Worm (Caenorhabditis elegans) whole organism, early embryonic: ENCODE results near the gene cyb-1.

ENCODE experiments used
- B0310.2 ChIP-seq: sonication (generic microtip); optimal IDR thresholded peaks from 2 replicates; lab custom pipeline; 2016; ENCODE audit warnings: mild to moderate bottlenecking, missing genetic modification characterization, missing compliant biosample characterization
- aly-1 ChIP-seq: sonication (generic microtip); optimal IDR thresholded peaks from 2 replicates; lab custom pipeline; 2016; ENCODE audit warnings: missing genetic modification characterization, missing compliant biosample characterization
- ama-1 ChIP-seq: fragments of 150-350 bp; optimal IDR thresholded peaks from 2 replicates; lab custom pipeline; 2014
- ceh-13 ChIP-seq: fragments of 200-800 bp; sonication (Bioruptor generic); optimal IDR thresholded peaks from 2 replicates; lab custom pipeline; 2018; ENCODE audit warnings: mild to moderate bottlenecking, missing genetic modification characterization, missing compliant biosample characterization
- ceh-36 ChIP-seq: sonication (generic microtip); optimal IDR thresholded peaks from 2 replicates; lab custom pipeline; 2016; ENCODE audit warnings: missing genetic modification characterization, inconsistent platforms, missing compliant biosample characterization
- flt-1 ChIP-seq: fragments of 200-800 bp; sonication (Bioruptor generic); IDR thresholded peaks from 2 replicates; pipeline ENCODE4 v1.3.6; 2022; ENCODE audit warnings: missing genetic modification characterization, missing compliant biosample characterization
- hmbx-1 ChIP-seq: sonication (generic microtip); optimal IDR thresholded peaks from 2 replicates; lab custom pipeline; 2016; ENCODE audit warnings: mild to moderate bottlenecking, missing genetic modification characterization, missing compliant biosample characterization
- hmg-4 ChIP-seq: fragments of 200-800 bp; sonication (Bioruptor generic); optimal IDR thresholded peaks from 2 replicates; lab custom pipeline; 2018; ENCODE audit warnings: mild to moderate bottlenecking, missing genetic modification characterization, missing compliant biosample characterization
- hnd-1 ChIP-seq: sonication (generic microtip); optimal IDR thresholded peaks from 2 replicates; lab custom pipeline; 2016; ENCODE audit warnings: missing genetic modification characterization, missing compliant biosample characterization
- sea-1 ChIP-seq: fragments of 200-800 bp; sonication (Bioruptor generic); conservative IDR thresholded peaks from 2 replicates; pipeline ENCODE4 v1.3.6; 2022; ENCODE audit warnings: missing genetic modification characterization, missing compliant biosample characterization
- tbx-11 ChIP-seq: fragments of 200-800 bp; sonication (Bioruptor generic); IDR thresholded peaks from 2 replicates; pipeline ENCODE4 v1.3.6; 2022; ENCODE audit warnings: missing genetic modification characterization, missing compliant biosample characterization
- tbx-37 ChIP-seq: fragments of 200-800 bp; sonication (Bioruptor generic); conservative IDR thresholded peaks from 2 replicates; pipeline ENCODE4 v1.3.6; 2022; ENCODE audit warnings: missing genetic modification reagents, missing genetic modification characterization, missing compliant biosample characterization
- tra-4 ChIP-seq: sonication (generic microtip); optimal IDR thresholded peaks from 2 replicates; lab custom pipeline; 2017; ENCODE audit warnings: missing genetic modification characterization, missing compliant biosample characterization

ce11 chrIV:10738328-10738727, 3.3 kb downstream of the cyb-1 start, which contains the start of gene ssp-34:
- no peak for TF ChIP-seq hmbx-1 (tag; lab: Kevin White, UChicago)
- TF ChIP-seq ama-1 (lab: Kevin White, UChicago) = no peak
- TF ChIP-seq tra-4 (tag; lab: Kevin White, UChicago) = no peak
- TF ChIP-seq sea-1 = no peak
- TF ChIP-seq ceh-36 (tag; lab: Kevin White, UChicago) = no peak
- no peak for TF ChIP-seq hnd-1 (tag; lab: Kevin White, UChicago)
- TF ChIP-seq tbx-37 (GFP tag; lab: Robert Waterston, UW) = no peak
- no peak for TF ChIP-seq hmg-4 (GFP tag; lab: Kevin White, UChicago)
- TF ChIP-seq aly-1 (tag; lab: Kevin White, UChicago) = no peak
- no peak for TF ChIP-seq B0310.2 (tag; lab: Kevin White, UChicago)
- TF ChIP-seq flt-1 (GFP tag; lab: Robert Waterston, UW) = no peak
- TF ChIP-seq tbx-11 (GFP tag; lab: Robert Waterston, UW) = no peak
- TF ChIP-seq ceh-13 (GFP tag; lab: Kevin White, UChicago) = no peak
